Fruit fly (Drosophila melanogaster): ENCODE measurements around the gene CG18599.

CG18599 gene

DNA sequence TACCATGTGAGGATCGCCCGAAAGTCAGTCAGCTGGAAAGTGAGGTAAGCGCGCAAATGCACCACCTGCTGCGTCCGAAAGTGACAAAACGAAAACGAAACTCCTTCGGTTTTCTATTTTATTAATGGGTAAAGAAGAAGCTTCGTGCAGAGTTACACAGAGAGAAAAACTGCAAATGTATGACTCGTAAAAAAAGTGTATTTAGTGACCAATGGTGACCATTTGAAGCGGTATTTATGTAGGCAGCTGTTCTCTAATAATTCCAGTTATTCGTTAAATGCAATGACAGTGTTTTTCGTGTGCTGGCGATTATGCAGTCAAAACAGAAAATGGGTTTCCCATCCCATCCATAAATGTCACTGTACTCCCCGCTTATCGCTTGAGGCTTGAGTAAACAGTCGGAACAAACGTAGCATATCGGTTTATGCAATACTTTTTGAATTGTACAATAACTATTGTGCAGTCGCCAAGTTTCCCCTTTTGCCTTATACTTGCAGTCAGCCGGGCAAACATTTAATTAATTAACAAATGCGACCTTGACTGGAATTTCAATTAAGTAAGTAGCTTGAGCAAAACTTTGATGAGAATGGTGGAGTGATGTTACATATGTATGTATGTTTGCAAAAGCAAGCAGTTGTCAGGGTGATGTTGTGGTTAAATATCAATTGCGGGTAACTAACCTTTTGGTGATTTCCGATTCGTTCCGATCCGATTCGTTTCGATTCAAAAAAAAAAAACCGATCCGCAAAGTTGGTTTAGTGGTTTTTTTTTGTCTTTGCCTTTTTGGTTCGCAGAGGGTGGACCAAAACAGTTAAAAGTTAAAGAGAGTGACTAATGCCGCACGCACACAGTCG, 30.1 kb downstream of the CG18599 start (continued):
- no peak for TF ChIP-seq crp (GFP tag; optimal IDR thresholded peaks at IDR 0.05)
- TF ChIP-seq Deaf1 (tag; optimal IDR thresholded peaks at IDR 0.05): peak; percentile 34
- TF ChIP-seq CG7372 (GFP tag; IDR thresholded peaks at IDR 0.05): no peak
- no peak for TF ChIP-seq nom (GFP tag; optimal IDR thresholded peaks at IDR 0.05)
- no peak for TF ChIP-seq kah (GFP tag; optimal IDR thresholded peaks at IDR 0.05)
- no peak for TF ChIP-seq pb (GFP tag; optimal IDR thresholded peaks at IDR 0.05)
- TF ChIP-seq CG10654 (GFP tag; optimal IDR thresholded peaks at IDR 0.05): no peak
- TF ChIP-seq Lpt (GFP tag; optimal IDR thresholded peaks at IDR 0.05): no peak
- TF ChIP-seq dmrt99B (tag; optimal IDR thresholded peaks at IDR 0.05): peak; percentile 17
- TF ChIP-seq CG30431 (GFP tag; optimal IDR thresholded peaks at IDR 0.05): no peak
- TF ChIP-seq D19B (GFP tag; optimal IDR thresholded peaks at IDR 0.05): no peak
- TF ChIP-seq Sry-β (GFP tag; optimal IDR thresholded peaks at IDR 0.05): no peak
- no peak for TF ChIP-seq amos (GFP tag; IDR thresholded peaks at IDR 0.05; ENCODE audit: partially characterized antibody)
- no peak for TF ChIP-seq CG17612 (GFP tag; IDR thresholded peaks at IDR 0.05)
- no peak for TF ChIP-seq HLH3B (GFP tag; IDR thresholded peaks at IDR 0.05)
- TF ChIP-seq CG17186 (GFP tag; optimal IDR thresholded peaks at IDR 0.05): no peak
- TF ChIP-seq cas (GFP tag; IDR thresholded peaks at IDR 0.05): no peak
- TF ChIP-seq HmgZ (tag; optimal IDR thresholded peaks at IDR 0.05): no peak
- no peak for TF ChIP-seq al (GFP tag; IDR thresholded peaks at IDR 0.05)
- TF ChIP-seq HLH54F (GFP tag; optimal IDR thresholded peaks at IDR 0.05): no peak
- no peak for TF ChIP-seq CG3726 (GFP tag; IDR thresholded peaks at IDR 0.05)
- no peak for TF ChIP-seq BtbVII (GFP tag; optimal IDR thresholded peaks at IDR 0.05)
- peak; percentile 75 for TF ChIP-seq twi (tag; optimal IDR thresholded peaks at IDR 0.05)
- TF ChIP-seq yki (optimal IDR thresholded peaks at IDR 0.05): no peak
- TF ChIP-seq maf-S (GFP tag; optimal IDR thresholded peaks at IDR 0.05): no peak

DNA sequence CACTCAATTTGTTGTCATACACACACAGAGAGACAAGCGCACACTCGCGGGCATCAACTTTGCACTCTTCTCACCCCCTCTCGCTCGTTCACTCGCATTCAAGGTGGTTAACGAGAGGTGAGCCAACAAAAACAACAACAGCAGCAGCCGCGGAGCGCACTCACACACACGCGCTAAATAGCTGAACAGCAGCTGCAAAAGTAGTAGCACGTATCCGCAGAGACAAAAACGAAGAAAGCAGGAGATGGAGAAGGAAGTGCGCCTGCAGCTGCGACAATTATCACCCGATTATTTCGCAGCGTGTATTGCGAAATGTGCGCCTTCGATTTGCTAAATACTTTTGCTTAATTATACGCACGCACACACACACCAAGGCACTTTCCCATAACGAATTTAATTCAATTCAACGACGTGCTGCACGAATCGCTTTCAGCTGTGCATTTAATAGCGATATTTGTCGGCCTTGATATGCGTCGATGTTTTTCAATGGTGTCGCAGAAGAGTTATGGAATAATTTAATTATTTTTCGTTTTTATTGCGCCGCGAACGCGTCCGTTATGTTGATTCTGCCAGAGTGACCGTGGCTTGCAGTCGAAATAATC, 30.8 kb downstream of the CG18599 start:
- TF ChIP-seq CG8089 (GFP tag; optimal IDR thresholded peaks at IDR 0.05): peak; percentile 38
- TF ChIP-seq Aef1 (GFP tag; IDR thresholded peaks at IDR 0.05): peak; percentile 72
- TF ChIP-seq CG7963 (GFP tag; IDR thresholded peaks at IDR 0.05; ENCODE audit: partially characterized antibody): no peak
- TF ChIP-seq sens (GFP tag): peak; percentile 68
- TF ChIP-seq CG11696 (GFP tag; IDR thresholded peaks at IDR 0.05): peak; percentile 98
- no peak for TF ChIP-seq H2.0 (GFP tag; IDR thresholded peaks at IDR 0.05)
- TF ChIP-seq CG4360 (GFP tag; IDR thresholded peaks at IDR 0.05): peak; percentile 95
- TF ChIP-seq CG9727 (GFP tag; optimal IDR thresholded peaks at IDR 0.05): peak; percentile 6
- TF ChIP-seq stc (GFP tag; IDR thresholded peaks at IDR 0.05): 0 out of 2 replicates have a peak, but pooled peaks have one; percentile 18
- peak; percentile 59 for TF ChIP-seq CG10543 (GFP tag; optimal IDR thresholded peaks at IDR 0.05)
- TF ChIP-seq Bgb (GFP tag; IDR thresholded peaks at IDR 0.05; ENCODE audit: partially characterized antibody): peak; percentile 28; the same call in 1 of the 2 replicates
- TF ChIP-seq bowl (GFP tag; IDR thresholded peaks at IDR 0.05): no peak; the same call in 1 of the 2 replicates
- TF ChIP-seq CG17328 (GFP tag; IDR thresholded peaks at IDR 0.05): peak; percentile 44; the same call in 1 of the 2 replicates
- 0 out of 3 replicates have a peak, but pooled peaks have one; percentile 37 for TF ChIP-seq so (GFP tag; IDR thresholded peaks at IDR 0.05)
- TF ChIP-seq CG33213 (GFP tag; optimal IDR thresholded peaks at IDR 0.05): peak; percentile 40
- TF ChIP-seq dysf (GFP tag; IDR thresholded peaks at IDR 0.05): peak; percentile 17; the same call in 1 of the 3 replicates
- TF ChIP-seq gcm2 (GFP tag; optimal IDR thresholded peaks at IDR 0.05): peak; percentile 11
- TF ChIP-seq Med (GFP tag): peak; percentile 92
- TF ChIP-seq pnt (GFP tag; optimal IDR thresholded peaks at IDR 0.05): peak; percentile 18
- peak; percentile 17 for TF ChIP-seq tx (GFP tag; optimal IDR thresholded peaks at IDR 0.05)
- TF ChIP-seq inv (GFP tag; IDR thresholded peaks at IDR 0.05; ENCODE audit: partially characterized antibody): no peak
- TF ChIP-seq Abd-B (GFP tag; optimal IDR thresholded peaks at IDR 0.05): no peak
- TF ChIP-seq ab (GFP tag; optimal IDR thresholded peaks at IDR 0.05): no peak
- TF ChIP-seq CG4424 (GFP tag; optimal IDR thresholded peaks at IDR 0.05): no peak
- TF ChIP-seq CG14860 (GFP tag; IDR thresholded peaks at IDR 0.05; ENCODE audit: partially characterized antibody): peak; percentile 29; the same call in 1 of the 3 replicates

All from whole organism, embryonic.